Fruit fly (Drosophila melanogaster) whole organism, pupa: Measurements from ENCODE around the gene CG13801.

Experiments used
- CG10348 ChIP-seq: fragments of 200-800 bp; sonication (Bioruptor generic); IDR thresholded peaks from 2 replicates; pipeline ENCODE4 v1.3.6; 2022; ENCODE audit warnings: missing biosample characterization, missing genetic modification characterization
- CG12605 ChIP-seq: fragments of 200-800 bp; sonication (Bioruptor generic); IDR thresholded peaks from 2 replicates; pipeline ENCODE4 v1.3.6; 2022; ENCODE audit warnings: missing biosample characterization, missing genetic modification characterization
- CG13204 ChIP-seq: fragments of 200-800 bp; sonication (Bioruptor generic); optimal IDR thresholded peaks from 2 replicates; lab custom pipeline; 2018; ENCODE audit warnings: missing biosample characterization, mild to moderate bottlenecking, missing genetic modification characterization, moderate library complexity
- CG14655 ChIP-seq: fragments of 200-800 bp; sonication (Bioruptor generic); optimal IDR thresholded peaks from 3 replicates; lab custom pipeline; 2017; ENCODE audit warnings: mild to moderate bottlenecking, missing biosample characterization, missing genetic modification reagents, missing genetic modification characterization
- CG15710 ChIP-seq: fragments of 200-800 bp; sonication (Bioruptor generic); optimal IDR thresholded peaks from 2 replicates; lab custom pipeline; 2018; ENCODE audit warnings: missing biosample characterization, mild to moderate bottlenecking, missing genetic modification characterization, moderate library complexity
- CG17806 ChIP-seq: fragments of 200-800 bp; sonication (Bioruptor generic); optimal IDR thresholded peaks from 2 replicates; lab custom pipeline; 2018; ENCODE audit warnings: missing biosample characterization, mild to moderate bottlenecking, missing genetic modification characterization, moderate library complexity
- CG32121 ChIP-seq: fragments of 200-800 bp; sonication (Bioruptor generic); IDR thresholded peaks from 2 replicates; pipeline ENCODE4 v1.3.6; 2022; ENCODE audit warnings: missing biosample characterization, missing genetic modification characterization
- CG34367 ChIP-seq: fragments of 200-800 bp; sonication (Bioruptor generic); optimal IDR thresholded peaks from 2 replicates; lab custom pipeline; 2018; ENCODE audit warnings: missing biosample characterization, mild to moderate bottlenecking, missing genetic modification characterization
- CG4496 ChIP-seq: fragments of 200-800 bp; sonication (Bioruptor generic); IDR thresholded peaks from 3 replicates; pipeline ENCODE4 v1.3.6; 2022; ENCODE audit warnings: missing biosample characterization, missing genetic modification characterization
- CG8159 ChIP-seq: fragments of 200-800 bp; sonication (Bioruptor generic); optimal IDR thresholded peaks from 3 replicates; lab custom pipeline; 2018; ENCODE audit warnings: missing biosample characterization, mild to moderate bottlenecking, missing genetic modification characterization, moderate library complexity
- CG8301 ChIP-seq: fragments of 200-800 bp; sonication (Bioruptor generic); optimal IDR thresholded peaks from 2 replicates; lab custom pipeline; 2018; ENCODE audit warnings: missing biosample characterization, mild to moderate bottlenecking, missing genetic modification characterization
- CG9948 ChIP-seq: fragments of 200-800 bp; sonication (Bioruptor generic); optimal IDR thresholded peaks from 2 replicates; lab custom pipeline; 2018; ENCODE audit warnings: missing biosample characterization, mild to moderate bottlenecking, missing genetic modification characterization, moderate library complexity
- D1 ChIP-seq: fragments of 200-800 bp; sonication (Bioruptor generic); optimal IDR thresholded peaks from 2 replicates; lab custom pipeline; 2018; ENCODE audit warnings: missing biosample characterization, mild to moderate bottlenecking, missing genetic modification characterization, moderate library complexity
- EcR ChIP-seq: fragments of 200-800 bp; sonication (Bioruptor generic); optimal IDR thresholded peaks from 3 replicates; lab custom pipeline; 2019; ENCODE audit warnings: missing biosample characterization, missing genetic modification characterization, mild to moderate bottlenecking, moderate library complexity, missing genetic modification reagents
- Ets98B ChIP-seq: fragments of 200-800 bp; sonication (Bioruptor generic); IDR thresholded peaks from 2 replicates; pipeline ENCODE4 v1.3.6; 2022; ENCODE audit warnings: missing biosample characterization, missing genetic modification characterization
- Pif1A ChIP-seq: fragments of 200-800 bp; sonication (Bioruptor generic); optimal IDR thresholded peaks from 3 replicates; lab custom pipeline; 2016; ENCODE audit warnings: missing biosample characterization, missing genetic modification characterization
- Pif1B ChIP-seq: fragments of 200-800 bp; sonication (Bioruptor generic); optimal IDR thresholded peaks from 3 replicates; lab custom pipeline; 2016; ENCODE audit warnings: missing biosample characterization, missing genetic modification characterization
- Snoo ChIP-seq: fragments of 200-800 bp; sonication (Bioruptor generic); optimal IDR thresholded peaks from 3 replicates; lab custom pipeline; 2017; ENCODE audit warnings: missing biosample characterization, mild to moderate bottlenecking, missing genetic modification characterization, inconsistent platforms
- fd96Ca ChIP-seq: fragments of 200-800 bp; sonication (Bioruptor generic); IDR thresholded peaks from 3 replicates; pipeline ENCODE4 v1.3.6; 2022; ENCODE audit warnings: missing biosample characterization, missing genetic modification characterization
- gl ChIP-seq: fragments of 200-800 bp; sonication (Bioruptor generic); optimal IDR thresholded peaks from 2 replicates; lab custom pipeline; 2018; ENCODE audit warnings: missing biosample characterization, mild to moderate bottlenecking, missing genetic modification characterization
- rn ChIP-seq: fragments of 200-800 bp; sonication (Bioruptor generic); IDR thresholded peaks from 2 replicates; pipeline ENCODE4 v1.3.6; 2022; ENCODE audit warnings: missing biosample characterization, missing genetic modification characterization

CG13801 gene

dm6 chr3L:2400227-2400840, 40.0 kb downstream of the CG13801 start:
- TF ChIP-seq CG17806 (tag; lab: Kevin White, UChicago) (no peak), CG32121 (GFP tag; lab: Robert Waterston, UW) (0 out of 2 replicates have a peak, but pooled peaks have one; percentile 36)

- TF ChIP-seq fd96Ca (GFP tag; lab: Robert Waterston, UW) (no peak), CG34367 (tag; lab: Kevin White, UChicago) (no peak), Pif1B (no peak), EcR (no peak), gl (tag; lab: Kevin White, UChicago) (no peak), D1 (no peak)
Measured at dm6 chr3L:2402206-2402605, 41.8 kb downstream of the CG13801 start.

- TF ChIP-seq D1: no peak
- no peak for TF ChIP-seq CG4496 (GFP tag; lab: Robert Waterston, UW)
- TF ChIP-seq CG17806 (tag; lab: Kevin White, UChicago): no peak
- TF ChIP-seq CG8301 (tag; lab: Kevin White, UChicago): no peak
- TF ChIP-seq CG13204 (GFP tag; lab: Kevin White, UChicago): no peak
- no peak for TF ChIP-seq gl (tag; lab: Kevin White, UChicago)
Measured at dm6 chr3L:2407271-2407670, 46.9 kb downstream of the CG13801 start.

dm6 chr3L:2407945-2408344, 47.6 kb downstream of the CG13801 start:
- peak; percentile 10; the same call in 1 of the 2 replicates for TF ChIP-seq Ets98B
- peak; percentile 34; the same call in 1 of the 2 replicates for TF ChIP-seq CG32121 (GFP tag; lab: Robert Waterston, UW)
- TF ChIP-seq D1: no peak
- 0 out of 3 replicates have a peak, but pooled peaks have one; percentile 6 for TF ChIP-seq fd96Ca (GFP tag; lab: Robert Waterston, UW)
- peak; percentile 40; the same call in 1 of the 3 replicates for TF ChIP-seq CG4496 (GFP tag; lab: Robert Waterston, UW)
- TF ChIP-seq CG14655 (GFP tag; lab: Kevin White, UChicago): no peak
- TF ChIP-seq CG8159 (tag; lab: Kevin White, UChicago): no peak
- TF ChIP-seq Snoo: no peak
- peak; percentile 12 for TF ChIP-seq CG13204 (GFP tag; lab: Kevin White, UChicago)
- no peak for TF ChIP-seq rn (GFP tag; lab: Robert Waterston, UW)

dm6 chr3L:2409289-2409688, 48.9 kb downstream of the CG13801 start:
- TF ChIP-seq Snoo: no peak
- no peak for TF ChIP-seq Pif1B
- TF ChIP-seq D1: peak; percentile 96
- no peak for TF ChIP-seq Ets98B
- no peak for TF ChIP-seq gl (tag; lab: Kevin White, UChicago)

- no peak for TF ChIP-seq Snoo
- TF ChIP-seq CG4496 (GFP tag; lab: Robert Waterston, UW): peak; percentile 52; the same call in 2 of the 3 replicates
- no peak for TF ChIP-seq CG8159 (tag; lab: Kevin White, UChicago)
- peak; percentile 51 for TF ChIP-seq CG32121 (GFP tag; lab: Robert Waterston, UW)
- peak; percentile 37; the same call in 1 of the 2 replicates for TF ChIP-seq Ets98B
- TF ChIP-seq gl (tag; lab: Kevin White, UChicago): no peak
- no peak for TF ChIP-seq rn (GFP tag; lab: Robert Waterston, UW)
- TF ChIP-seq CG17806 (tag; lab: Kevin White, UChicago): peak; percentile 48
- TF ChIP-seq CG13204 (GFP tag; lab: Kevin White, UChicago): no peak
- TF ChIP-seq fd96Ca (GFP tag; lab: Robert Waterston, UW): no peak
- TF ChIP-seq Pif1A (GFP tag; lab: Kevin White, UChicago): peak; percentile 56
- TF ChIP-seq CG14655 (GFP tag; lab: Kevin White, UChicago): no peak
- TF ChIP-seq CG9948 (tag; lab: Kevin White, UChicago): peak; percentile 25
- peak; percentile 49 for TF ChIP-seq CG8301 (tag; lab: Kevin White, UChicago)
- TF ChIP-seq CG12605 (GFP tag; lab: Robert Waterston, UW): peak; percentile 35; the same call in 1 of the 2 replicates
- no peak for TF ChIP-seq EcR
- no peak for TF ChIP-seq D1
- TF ChIP-seq Pif1B: no peak
- no peak for TF ChIP-seq CG10348 (GFP tag; lab: Robert Waterston, UW)
- TF ChIP-seq CG34367 (tag; lab: Kevin White, UChicago): no peak
- peak; percentile 7 for TF ChIP-seq CG15710 (tag; lab: Kevin White, UChicago)
Measured at dm6 chr3L:2410869-2411268, 50.5 kb downstream of the CG13801 start.

- TF ChIP-seq CG34367 (tag; lab: Kevin White, UChicago): peak; percentile 56
- TF ChIP-seq CG12605 (GFP tag; lab: Robert Waterston, UW): peak; percentile 17; the same call in 1 of the 2 replicates
- peak; percentile 73 for TF ChIP-seq CG9948 (tag; lab: Kevin White, UChicago)
- no peak for TF ChIP-seq rn (GFP tag; lab: Robert Waterston, UW)
- TF ChIP-seq fd96Ca (GFP tag; lab: Robert Waterston, UW): no peak
- TF ChIP-seq gl (tag; lab: Kevin White, UChicago): peak; percentile 4
- peak; percentile 45 for TF ChIP-seq Snoo
- TF ChIP-seq Pif1B: peak; percentile 50
- peak; percentile 76 for TF ChIP-seq CG17806 (tag; lab: Kevin White, UChicago)
- 0 out of 2 replicates have a peak, but pooled peaks have one; percentile 30 for TF ChIP-seq CG32121 (GFP tag; lab: Robert Waterston, UW)
- TF ChIP-seq CG4496 (GFP tag; lab: Robert Waterston, UW): peak; percentile 39; the same call in 1 of the 3 replicates
- TF ChIP-seq D1: peak; percentile 15
- no peak for TF ChIP-seq CG13204 (GFP tag; lab: Kevin White, UChicago)
- TF ChIP-seq CG8301 (tag; lab: Kevin White, UChicago): peak; percentile 54
- peak; percentile 56 for TF ChIP-seq CG14655 (GFP tag; lab: Kevin White, UChicago)
- TF ChIP-seq Ets98B: peak; percentile 54
- TF ChIP-seq EcR: no peak
- peak; percentile 71 for TF ChIP-seq Pif1A (GFP tag; lab: Kevin White, UChicago)
- TF ChIP-seq CG15710 (tag; lab: Kevin White, UChicago): peak; percentile 58
- TF ChIP-seq CG8159 (tag; lab: Kevin White, UChicago): peak; percentile 73
- TF ChIP-seq CG10348 (GFP tag; lab: Robert Waterston, UW): no peak
Measured at dm6 chr3L:2411564-2412080, 51.3 kb downstream of the CG13801 start.
